Worm (Caenorhabditis elegans): ENCODE results near the gene tag-124.

ce11 chrII:9574406-9574805, 16.7 kb upstream of the tag-124 start:
- TF ChIP-seq pha-4 (tag; optimal IDR thresholded peaks at IDR 0.05) (no peak), lin-13 (tag; optimal IDR thresholded peaks at IDR 0.05) (no peak), snpc-4 (tag; optimal IDR thresholded peaks at IDR 0.05) (no peak), ceh-83 (GFP tag; optimal IDR thresholded peaks at IDR 0.05) (no peak), elt-1 (tag; optimal IDR thresholded peaks at IDR 0.05; ENCODE audit: borderline replicate concordance, insufficient read depth) (no peak), blmp-1 (tag; optimal IDR thresholded peaks at IDR 0.05) (no peak), nhr-237 (tag; optimal IDR thresholded peaks at IDR 0.05) (no peak), flh-1 (GFP tag; optimal IDR thresholded peaks at IDR 0.05) (no peak), sptf-1 (tag; optimal IDR thresholded peaks at IDR 0.05) (peak; percentile 69), ztf-11 (tag; optimal IDR thresholded peaks at IDR 0.05) (no peak)
